Fruit fly (Drosophila melanogaster) whole organism, embryonic: ENCODE results near the gene Sfp33A2.

Source experiments
- CG10959 ChIP-seq: fragments of 200-800 bp; sonication (Bioruptor generic); IDR thresholded peaks from 2 replicates; pipeline ENCODE4 v1.3.6; 2022; ENCODE audit warnings: missing biosample characterization, missing genetic modification characterization
- CG11696 ChIP-seq: fragments of 200-800 bp; sonication (Bioruptor generic); IDR thresholded peaks from 2 replicates; pipeline ENCODE4 v1.3.6; 2022; ENCODE audit warnings: missing biosample characterization, missing genetic modification characterization
- CG12659 ChIP-seq: fragments of 200-800 bp; sonication (Bioruptor generic); optimal IDR thresholded peaks from 3 replicates; lab custom pipeline; 2017; ENCODE audit warnings: mild to moderate bottlenecking, missing biosample characterization, missing genetic modification reagents, missing genetic modification characterization
- CG13624 ChIP-seq: fragments of 200-800 bp; sonication (Bioruptor generic); optimal IDR thresholded peaks from 2 replicates; lab custom pipeline; 2016; ENCODE audit warnings: missing biosample characterization, missing genetic modification characterization
- CG14710 ChIP-seq: fragments of 200-800 bp; sonication (Bioruptor generic); optimal IDR thresholded peaks from 3 replicates; lab custom pipeline; 2019; ENCODE audit warnings: missing biosample characterization, mild to moderate bottlenecking, missing genetic modification characterization, moderate library complexity
- CG15011 ChIP-seq: fragments of 200-800 bp; sonication (Bioruptor generic); optimal IDR thresholded peaks from 3 replicates; lab custom pipeline; 2018; ENCODE audit warnings: missing biosample characterization, mild to moderate bottlenecking, missing genetic modification characterization
- CG17568 ChIP-seq: fragments of 200-800 bp; sonication (Bioruptor generic); optimal IDR thresholded peaks from 2 replicates; lab custom pipeline; 2018; ENCODE audit warnings: missing biosample characterization, mild to moderate bottlenecking, missing genetic modification characterization, moderate library complexity
- CG2889 ChIP-seq: fragments of 200-800 bp; sonication (Bioruptor generic); IDR thresholded peaks from 3 replicates; pipeline ENCODE4 v1.3.6; 2022; ENCODE audit warnings: missing biosample characterization, missing genetic modification characterization
- CG33213 ChIP-seq: fragments of 200-800 bp; sonication (Bioruptor generic); optimal IDR thresholded peaks from 3 replicates; lab custom pipeline; 2016; ENCODE audit warnings: missing biosample characterization, missing genetic modification characterization
- CG3726 ChIP-seq: fragments of 200-800 bp; sonication (Bioruptor generic); IDR thresholded peaks from 3 replicates; pipeline ENCODE4, ENCODE4 v1.3.6; 2022; ENCODE audit warnings: missing biosample characterization, missing genetic modification characterization
- CG4282 ChIP-seq: fragments of 200-800 bp; sonication (Bioruptor generic); optimal IDR thresholded peaks from 2 replicates; lab custom pipeline; 2016; ENCODE audit warnings: missing biosample characterization, missing genetic modification characterization
- CG5953 ChIP-seq: fragments of 200-800 bp; sonication (Bioruptor generic); IDR thresholded peaks from 2 replicates; pipeline ENCODE4 v1.3.6; 2022; ENCODE audit warnings: missing biosample characterization, missing genetic modification characterization
- CG6791 ChIP-seq: fragments of 200-800 bp; sonication (Bioruptor generic); IDR thresholded peaks from 3 replicates; pipeline ENCODE4 v1.3.6; 2022; ENCODE audit warnings: missing biosample characterization, missing genetic modification characterization; ENCODE audit not compliant: partially characterized antibody
- CG7839 ChIP-seq: fragments of 200-800 bp; sonication (Bioruptor generic); optimal IDR thresholded peaks from 3 replicates; lab custom pipeline; 2018; ENCODE audit warnings: missing biosample characterization, mild to moderate bottlenecking, missing genetic modification characterization, moderate library complexity
- CG8388 ChIP-seq: fragments of 200-800 bp; sonication (Bioruptor generic); optimal IDR thresholded peaks from 2 replicates; lab custom pipeline; 2019; ENCODE audit warnings: missing biosample characterization, mild to moderate bottlenecking, missing genetic modification characterization, moderate library complexity
- CG8944 ChIP-seq: fragments of 200-800 bp; sonication (Bioruptor generic); optimal IDR thresholded peaks from 3 replicates; lab custom pipeline; 2016; ENCODE audit warnings: missing biosample characterization, missing genetic modification characterization
- D19A ChIP-seq: fragments of 200-800 bp; optimal IDR thresholded peaks from 3 replicates; lab custom pipeline; 2019; ENCODE audit warnings: missing biosample characterization, mild to moderate bottlenecking, missing genetic modification characterization, moderate library complexity
- D19B ChIP-seq: fragments of 200-800 bp; sonication (Bioruptor generic); optimal IDR thresholded peaks from 2 replicates; lab custom pipeline; 2017; ENCODE audit warnings: missing biosample characterization, mild to moderate bottlenecking, missing genetic modification characterization
- Dp ChIP-seq: fragments of 200-800 bp; sonication (Bioruptor generic); optimal IDR thresholded peaks from 2 replicates; lab custom pipeline; 2018; ENCODE audit warnings: missing biosample characterization, mild to moderate bottlenecking, missing genetic modification characterization, moderate library complexity
- Fer3 ChIP-seq: fragments of 200-800 bp; sonication (Bioruptor generic); optimal IDR thresholded peaks from 2 replicates; lab custom pipeline; 2018; ENCODE audit warnings: missing biosample characterization, mild to moderate bottlenecking, missing genetic modification characterization, moderate library complexity
- Myb ChIP-seq: fragments of 200-800 bp; sonication (Bioruptor generic); optimal IDR thresholded peaks from 2 replicates; lab custom pipeline; 2016; ENCODE audit warnings: missing biosample characterization, missing genetic modification characterization
- NFAT ChIP-seq: fragments of 200-800 bp; sonication (Bioruptor generic); IDR thresholded peaks from 2 replicates; pipeline ENCODE4 v1.3.6; 2022; ENCODE audit warnings: missing biosample characterization, missing genetic modification characterization
- Nf-YA ChIP-seq: fragments of 200-800 bp; sonication (Bioruptor generic); IDR thresholded peaks from 2 replicates; pipeline ENCODE4 v1.3.6; 2022; ENCODE audit warnings: missing biosample characterization, missing genetic modification characterization
- Nf-YC ChIP-seq: fragments of 200-800 bp; optimal IDR thresholded peaks from 3 replicates; lab custom pipeline; 2019; ENCODE audit warnings: missing biosample characterization, mild to moderate bottlenecking, missing genetic modification characterization, moderate library complexity
- NfI ChIP-seq: fragments of 200-800 bp; sonication (Bioruptor generic); optimal IDR thresholded peaks from 3 replicates; lab custom pipeline; 2018; ENCODE audit warnings: missing biosample characterization, mild to moderate bottlenecking, missing genetic modification characterization, moderate library complexity
- Ravus ChIP-seq: fragments of 200-800 bp; sonication (Bioruptor generic); IDR thresholded peaks from 2 replicates; pipeline ENCODE4 v1.3.6; 2022; ENCODE audit warnings: missing biosample characterization, missing genetic modification characterization
- Spps ChIP-seq: fragments of 200-800 bp; sonication (Bioruptor generic); optimal IDR thresholded peaks from 2 replicates; lab custom pipeline; 2018; ENCODE audit warnings: missing biosample characterization, mild to moderate bottlenecking, missing genetic modification characterization
- TFAM ChIP-seq: fragments of 200-800 bp; sonication (Bioruptor generic); optimal IDR thresholded peaks from 2 replicates; lab custom pipeline; 2017; ENCODE audit warnings: missing biosample characterization, missing genetic modification characterization, inconsistent platforms
- Tbp ChIP-seq: fragments of >200 bp; optimal IDR thresholded peaks from 2 replicates; lab custom pipeline; 2018; ENCODE audit warnings: missing biosample characterization, missing genetic modification characterization
- al ChIP-seq: fragments of 200-800 bp; sonication (Bioruptor generic); IDR thresholded peaks from 2 replicates; pipeline ENCODE4 v1.3.6; 2022; ENCODE audit warnings: missing biosample characterization, missing genetic modification characterization
- ap ChIP-seq: fragments of 200-800 bp; sonication (Bioruptor generic); IDR thresholded peaks from 2 replicates; pipeline ENCODE4 v1.3.6; 2022; ENCODE audit warnings: missing biosample characterization, missing genetic modification characterization
- ash1 ChIP-seq: fragments of 200-800 bp; sonication (Bioruptor generic); optimal IDR thresholded peaks from 2 replicates; lab custom pipeline; 2018; ENCODE audit warnings: missing biosample characterization, mild to moderate bottlenecking, missing genetic modification characterization
- bcd ChIP-seq: fragments of 200-800 bp; sonication (Bioruptor generic); optimal IDR thresholded peaks from 2 replicates; lab custom pipeline; 2017; ENCODE audit warnings: missing biosample characterization, mild to moderate bottlenecking, missing genetic modification characterization
- cato ChIP-seq: fragments of 200-800 bp; sonication (Bioruptor generic); optimal IDR thresholded peaks from 2 replicates; lab custom pipeline; 2016; ENCODE audit warnings: missing biosample characterization, missing genetic modification characterization, borderline replicate concordance
- emc ChIP-seq: fragments of 200-800 bp; sonication (Bioruptor generic); optimal IDR thresholded peaks from 2 replicates; lab custom pipeline; 2016; ENCODE audit warnings: missing biosample characterization, missing genetic modification characterization
- ewg ChIP-seq: fragments of 200-800 bp; sonication (Bioruptor generic); optimal IDR thresholded peaks from 3 replicates; lab custom pipeline; 2017; ENCODE audit warnings: mild to moderate bottlenecking, missing biosample characterization, missing genetic modification reagents, missing genetic modification characterization
- fd102C ChIP-seq: fragments of 200-800 bp; sonication (Bioruptor generic); optimal IDR thresholded peaks from 2 replicates; lab custom pipeline; 2018; ENCODE audit warnings: missing biosample characterization, mild to moderate bottlenecking, missing genetic modification characterization, moderate library complexity
- fd3F ChIP-seq: fragments of 200-800 bp; sonication (Bioruptor generic); optimal IDR thresholded peaks from 2 replicates; lab custom pipeline; 2018; ENCODE audit warnings: missing biosample characterization, mild to moderate bottlenecking, missing genetic modification characterization, moderate library complexity
- fd96Cb ChIP-seq: fragments of 200-800 bp; sonication (Bioruptor generic); optimal IDR thresholded peaks from 2 replicates; lab custom pipeline; 2018; ENCODE audit warnings: missing biosample characterization, mild to moderate bottlenecking, missing genetic modification characterization, moderate library complexity
- gce ChIP-seq: fragments of 200-800 bp; sonication (Bioruptor generic); IDR thresholded peaks from 3 replicates; pipeline ENCODE4 v1.3.6; 2022; ENCODE audit warnings: missing biosample characterization, missing genetic modification characterization
- h ChIP-seq: fragments of >200 bp; optimal IDR thresholded peaks from 2 replicates; lab custom pipeline; 2017
- p53 ChIP-seq: fragments of 200-800 bp; sonication (Bioruptor generic); optimal IDR thresholded peaks from 2 replicates; lab custom pipeline; 2016; ENCODE audit warnings: missing biosample characterization, missing genetic modification characterization
- pan ChIP-seq, 4 experiments: fragments of >200 bp in 3 of 4; fragments of 200-800 bp in 1 of 4; sonication (Bioruptor generic) in 1 of 4; optimal IDR thresholded peaks in 3 of 4; IDR thresholded peaks in 1 of 4; 2 replicates each; pipeline versions ENCODE4 v1.3.6 to Lab custom; 2017 to 2022; ENCODE audit warnings: missing biosample characterization in 2 of 4, missing genetic modification characterization in 2 of 4, mixed read lengths in 1 of 4
- pb ChIP-seq: fragments of 200-800 bp; sonication (Bioruptor generic); optimal IDR thresholded peaks from 3 replicates; lab custom pipeline; 2016; ENCODE audit warnings: missing biosample characterization, missing genetic modification characterization
- pum ChIP-seq: fragments of 200-800 bp; sonication (Bioruptor generic); optimal IDR thresholded peaks from 2 replicates; lab custom pipeline; 2016; ENCODE audit warnings: missing biosample characterization, missing genetic modification characterization
- ranshi ChIP-seq: fragments of 200-800 bp; sonication (Bioruptor generic); IDR thresholded peaks from 2 replicates; pipeline ENCODE4 v1.3.6; 2022; ENCODE audit warnings: missing biosample characterization, missing genetic modification characterization
- sens ChIP-seq: fragments of 200-800 bp; sonication (Bioruptor generic); peaks from one replicate; lab custom pipeline; 2016; ENCODE audit warnings: missing biosample characterization, missing genetic modification characterization
- sna ChIP-seq: fragments of 200-800 bp; sonication (Bioruptor generic); IDR thresholded peaks from 2 replicates; pipeline ENCODE4 v1.3.6; 2022; ENCODE audit warnings: missing biosample characterization, missing genetic modification characterization; ENCODE audit not compliant: partially characterized antibody
- sqz ChIP-seq: fragments of 200-800 bp; sonication (Bioruptor generic); optimal IDR thresholded peaks from 3 replicates; lab custom pipeline; 2018; ENCODE audit warnings: missing biosample characterization, mild to moderate bottlenecking, missing genetic modification characterization
- tio ChIP-seq: fragments of 200-800 bp; sonication (Bioruptor generic); optimal IDR thresholded peaks from 2 replicates; lab custom pipeline; 2017; ENCODE audit warnings: missing biosample characterization, missing genetic modification characterization, inconsistent platforms
- zfh2 ChIP-seq: fragments of 200-800 bp; sonication (Bioruptor generic); optimal IDR thresholded peaks from 2 replicates; lab custom pipeline; 2016; ENCODE audit warnings: missing biosample characterization, missing genetic modification characterization

The Sfp33A2 gene

DNA sequence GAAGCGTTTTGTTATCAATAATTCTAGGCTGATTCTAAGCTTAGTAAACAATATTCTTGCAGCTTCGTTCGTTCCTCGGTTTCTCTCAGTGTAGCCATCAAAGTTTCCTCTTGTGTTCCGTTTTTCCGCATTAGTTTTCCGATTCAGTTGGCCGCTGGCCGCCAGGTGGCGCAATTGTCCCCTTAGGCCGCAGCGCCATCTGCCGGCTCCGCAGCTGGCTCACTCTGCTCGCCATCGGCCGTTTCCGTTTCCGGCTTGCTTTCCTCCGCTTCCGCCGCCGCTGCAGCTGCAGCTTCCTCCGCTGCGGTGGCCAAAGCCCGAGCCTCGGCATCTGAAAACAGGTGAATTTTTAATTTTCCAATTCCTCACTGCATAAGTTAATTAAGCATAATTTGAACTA lies 21.1 kb upstream of the Sfp33A2 start (continued):
- peak; percentile 94 for TF ChIP-seq ewg (GFP tag; lab: Kevin White, UChicago)
- TF ChIP-seq CG12659 (GFP tag; lab: Kevin White, UChicago) = peak; percentile 93
- peak; percentile 93 for TF ChIP-seq NfI (GFP tag; lab: Kevin White, UChicago)
- peak; percentile 96 for TF ChIP-seq CG5953 (GFP tag; lab: Robert Waterston, UW)
- peak; percentile 95 for TF ChIP-seq CG17568 (GFP tag; lab: Kevin White, UChicago)
- peak; percentile 90 for TF ChIP-seq CG13624
- peak; percentile 90 for TF ChIP-seq CG14710 (tag; lab: Kevin White, UChicago)
- TF ChIP-seq Ravus (GFP tag; lab: Robert Waterston, UW) = peak; percentile 64
- TF ChIP-seq bcd = peak; percentile 97
- peak; percentile 82 for TF ChIP-seq CG4282 (GFP tag; lab: Kevin White, UChicago)
- peak; percentile 79 for TF ChIP-seq D19B
- peak; percentile 84 for TF ChIP-seq ash1 (GFP tag; lab: Kevin White, UChicago)
- peak; percentile 94 for TF ChIP-seq CG8944
- TF ChIP-seq CG15011 (GFP tag; lab: Kevin White, UChicago) = peak; percentile 92
- TF ChIP-seq al (GFP tag; lab: Robert Waterston, UW) = 0 out of 2 replicates have a peak, but pooled peaks have one; percentile 37
- peak; percentile 92 for TF ChIP-seq emc (GFP tag; lab: Kevin White, UChicago)
- TF ChIP-seq Spps = peak; percentile 75
- TF ChIP-seq cato (GFP tag; lab: Kevin White, UChicago) = peak; percentile 94
- peak; percentile 94 for TF ChIP-seq CG10959 (GFP tag; lab: Robert Waterston, UW)
- TF ChIP-seq D19A = peak; percentile 77
- TF ChIP-seq Tbp (GFP tag; lab: Kevin White, UChicago) = no peak
- TF ChIP-seq sens = peak; percentile 99
- TF ChIP-seq TFAM (GFP tag; lab: Kevin White, UChicago) = peak; percentile 92
- TF ChIP-seq sna (GFP tag; lab: Robert Waterston, UW) = no peak
- peak; percentile 72 for TF ChIP-seq Nf-YC (tag; lab: Kevin White, UChicago)
- peak; percentile 89 for TF ChIP-seq ranshi (GFP tag; lab: Robert Waterston, UW)
- peak; percentile 98 for TF ChIP-seq pb (GFP tag; lab: Kevin White, UChicago)
- peak; percentile 84 for TF ChIP-seq fd96Cb (tag; lab: Kevin White, UChicago)
- peak; percentile 91 for TF ChIP-seq NFAT
- TF ChIP-seq ap (GFP tag; lab: Robert Waterston, UW) = peak; percentile 91
- TF ChIP-seq CG8388 (GFP tag; lab: Kevin White, UChicago) = peak; percentile 90
- peak; percentile 90; the same call in 2 of the 3 replicates for TF ChIP-seq CG3726 (GFP tag; lab: Robert Waterston, UW)
- TF ChIP-seq Nf-YA (GFP tag; lab: Robert Waterston, UW) = peak; percentile 90
- TF ChIP-seq CG7839 (tag; lab: Kevin White, UChicago) = peak; percentile 92
- TF ChIP-seq Dp = peak; percentile 1
- peak; percentile 52 for TF ChIP-seq h
- peak; percentile 98 for TF ChIP-seq fd102C (GFP tag; lab: Kevin White, UChicago)
- no peak for TF ChIP-seq pan (optimal IDR thresholded peaks at IDR 0.05; lab: Kevin White, UChicago)
- peak in 1 of 2 experiments; percentile 89 for TF ChIP-seq pan (GFP tag; optimal IDR thresholded peaks at IDR 0.05 in 1 of 2, IDR thresholded peaks at IDR 0.05 in 1 of 2)
- TF ChIP-seq CG11696 (GFP tag; lab: Robert Waterston, UW) = peak; percentile 85
- peak; percentile 96 for TF ChIP-seq p53
- peak; percentile 81 for TF ChIP-seq tio
- TF ChIP-seq pum = peak; percentile 86
- peak; percentile 98 for TF ChIP-seq CG33213 (GFP tag; lab: Kevin White, UChicago)
- peak; percentile 96 for TF ChIP-seq gce
- TF ChIP-seq Fer3 (tag; lab: Kevin White, UChicago) = peak; percentile 89
- peak; percentile 96 for TF ChIP-seq sqz
- TF ChIP-seq CG6791 = peak; percentile 48; the same call in 1 of the 3 replicates
- peak; percentile 74 for TF ChIP-seq fd3F (GFP tag; lab: Kevin White, UChicago)
- no peak for TF ChIP-seq zfh2
- peak; percentile 74 for TF ChIP-seq CG2889
- TF ChIP-seq Myb (GFP tag; lab: Kevin White, UChicago) = peak; percentile 68
